Worm (Caenorhabditis elegans) whole organism, mixed stage, embryonic: Measurements from ENCODE around the gene C24F3.2.
A peak's percentile ranks its signal among the peaks of the same experiment; 100 is the strongest.

Source experiments
- M03D4.4 ChIP-seq: sonication (generic microtip); optimal IDR thresholded peaks from 2 replicates; lab custom pipeline; 2017; ENCODE audit warnings: mild to moderate bottlenecking, missing genetic modification characterization, missing compliant biosample characterization
- bed-3 ChIP-seq: fragments of 200-800 bp; sonication (Bioruptor generic); optimal IDR thresholded peaks from 3 replicates; lab custom pipeline; 2018; ENCODE audit warnings: mild to moderate bottlenecking, missing genetic modification characterization, moderate library complexity, missing compliant biosample characterization
- blmp-1 ChIP-seq: fragments of 150-350 bp; optimal IDR thresholded peaks from 2 replicates; lab custom pipeline; 2014; ENCODE audit warnings: missing biosample characterization, missing genetic modification characterization
- ceh-43 ChIP-seq: fragments of 200-800 bp; sonication (Bioruptor generic); optimal IDR thresholded peaks from 2 replicates; lab custom pipeline; 2018; ENCODE audit warnings: mild to moderate bottlenecking, missing genetic modification characterization, moderate library complexity, missing compliant biosample characterization
- ceh-83 ChIP-seq: fragments of 200-800 bp; sonication (Bioruptor generic); optimal IDR thresholded peaks from 2 replicates; lab custom pipeline; 2018; ENCODE audit warnings: mild to moderate bottlenecking, missing genetic modification characterization, missing compliant biosample characterization
- ces-1 ChIP-seq: fragments of 150-350 bp; optimal IDR thresholded peaks from 2 replicates; lab custom pipeline; 2014; ENCODE audit warnings: missing biosample characterization, missing genetic modification reagents, missing genetic modification characterization
- cnd-1 ChIP-seq: fragments of 200-800 bp; sonication (Bioruptor generic); optimal IDR thresholded peaks from 2 replicates; lab custom pipeline; 2018; ENCODE audit warnings: mild to moderate bottlenecking, missing genetic modification characterization, missing compliant biosample characterization
- elt-1 ChIP-seq: sonication (generic microtip); optimal IDR thresholded peaks from 2 replicates; lab custom pipeline; 2017; ENCODE audit warnings: missing genetic modification characterization, mild to moderate bottlenecking, missing compliant biosample characterization, antibody characterized with exemption, moderate library complexity, borderline replicate concordance; ENCODE audit not compliant: insufficient read depth
- elt-3 ChIP-seq: fragments of 150-350 bp; optimal IDR thresholded peaks from 2 replicates; lab custom pipeline; 2014; ENCODE audit warnings: missing biosample characterization, missing genetic modification characterization
- flh-1 ChIP-seq: fragments of 200-800 bp; sonication (Bioruptor generic); optimal IDR thresholded peaks from 2 replicates; lab custom pipeline; 2018; ENCODE audit warnings: mild to moderate bottlenecking, missing genetic modification characterization, moderate library complexity, missing compliant biosample characterization
- ham-2 ChIP-seq: fragments of 200-800 bp; sonication (Bioruptor generic); optimal IDR thresholded peaks from 2 replicates; lab custom pipeline; 2018; ENCODE audit warnings: mild to moderate bottlenecking, missing genetic modification characterization, missing compliant biosample characterization
- lsy-2 ChIP-seq: fragments of 150-350 bp; optimal IDR thresholded peaks from 2 replicates; lab custom pipeline; 2014; ENCODE audit warnings: missing biosample characterization, missing genetic modification characterization
- mab-5 ChIP-seq: fragments of 150-350 bp; optimal IDR thresholded peaks from 2 replicates; lab custom pipeline; 2014; ENCODE audit warnings: missing biosample characterization, missing genetic modification characterization
- mls-2 ChIP-seq: sonication (generic microtip); optimal IDR thresholded peaks from 2 replicates; lab custom pipeline; 2016; ENCODE audit warnings: mild to moderate bottlenecking, missing genetic modification characterization, moderate library complexity, missing compliant biosample characterization
- nhr-2 ChIP-seq: fragments of 150-350 bp; optimal IDR thresholded peaks from 2 replicates; lab custom pipeline; 2014; ENCODE audit warnings: missing biosample characterization, missing genetic modification characterization
- nhr-237 ChIP-seq: fragments of 150-350 bp; optimal IDR thresholded peaks from 2 replicates; lab custom pipeline; 2014; ENCODE audit warnings: missing biosample characterization, missing genetic modification characterization
- nhr-28 ChIP-seq: fragments of 150-350 bp; optimal IDR thresholded peaks from 2 replicates; lab custom pipeline; 2014; ENCODE audit warnings: missing biosample characterization, missing genetic modification characterization
- sem-2 ChIP-seq: fragments of 200-800 bp; sonication (Bioruptor generic); optimal IDR thresholded peaks from 2 replicates; lab custom pipeline; 2018; ENCODE audit warnings: mild to moderate bottlenecking, missing genetic modification characterization, missing compliant biosample characterization
- snpc-4 ChIP-seq: fragments of 150-350 bp; optimal IDR thresholded peaks from 2 replicates; lab custom pipeline; 2014; ENCODE audit warnings: missing biosample characterization, missing genetic modification characterization
- sptf-1 ChIP-seq: sonication (generic microtip); optimal IDR thresholded peaks from 2 replicates; lab custom pipeline; 2017; ENCODE audit warnings: mild to moderate bottlenecking, missing genetic modification characterization, moderate library complexity, missing compliant biosample characterization
- tbx-8 ChIP-seq: fragments of 200-800 bp; sonication (Bioruptor generic); optimal IDR thresholded peaks from 2 replicates; lab custom pipeline; 2018; ENCODE audit warnings: mild to moderate bottlenecking, missing genetic modification characterization, moderate library complexity, missing compliant biosample characterization
- unc-120 ChIP-seq: sonication (generic microtip); optimal IDR thresholded peaks from 2 replicates; lab custom pipeline; 2017; ENCODE audit warnings: missing genetic modification characterization, missing compliant biosample characterization; ENCODE audit not compliant: poor library complexity, severe bottlenecking
- unc-62 ChIP-seq: fragments of 150-350 bp; optimal IDR thresholded peaks from 2 replicates; lab custom pipeline; 2014; ENCODE audit warnings: missing biosample characterization, missing genetic modification reagents, missing genetic modification characterization
- ztf-11 ChIP-seq: fragments of 150-350 bp; optimal IDR thresholded peaks from 2 replicates; lab custom pipeline; 2014; ENCODE audit warnings: missing biosample characterization, missing genetic modification characterization

C24F3.2 gene

ce11 chrIV:10250577-10251075 lies 28.3 kb downstream of the C24F3.2 start, which contains the start of gene daf-14:
daf-14 (plus strand) TSS chrIV:10250627.
- TF ChIP-seq ceh-43 (GFP tag; lab: Kevin White, UChicago) (no peak), blmp-1 (tag; lab: Kevin White, UChicago) (no peak), nhr-28 (tag; lab: Kevin White, UChicago) (no peak), mab-5 (tag; lab: Kevin White, UChicago) (no peak), lsy-2 (tag; lab: Kevin White, UChicago) (no peak), nhr-237 (no peak), mls-2 (tag; lab: Kevin White, UChicago) (no peak), snpc-4 (no peak), elt-1 (tag; lab: Kevin White, UChicago) (no peak)

- no peak for TF ChIP-seq M03D4.4 (tag; lab: Kevin White, UChicago)
- TF ChIP-seq flh-1 (GFP tag; lab: Kevin White, UChicago): no peak
- no peak for TF ChIP-seq nhr-237
- TF ChIP-seq sptf-1 (tag; lab: Kevin White, UChicago): no peak
- no peak for TF ChIP-seq sem-2 (GFP tag; lab: Kevin White, UChicago)
- no peak for TF ChIP-seq blmp-1 (tag; lab: Kevin White, UChicago)
- no peak for TF ChIP-seq cnd-1 (tag; lab: Kevin White, UChicago)
- TF ChIP-seq unc-62 (GFP tag; lab: Kevin White, UChicago): no peak
- TF ChIP-seq elt-3: no peak
- TF ChIP-seq snpc-4: no peak
These were observed 28.9 kb downstream of the C24F3.2 start for ce11 chrIV:10251261-10251660.

DNA sequence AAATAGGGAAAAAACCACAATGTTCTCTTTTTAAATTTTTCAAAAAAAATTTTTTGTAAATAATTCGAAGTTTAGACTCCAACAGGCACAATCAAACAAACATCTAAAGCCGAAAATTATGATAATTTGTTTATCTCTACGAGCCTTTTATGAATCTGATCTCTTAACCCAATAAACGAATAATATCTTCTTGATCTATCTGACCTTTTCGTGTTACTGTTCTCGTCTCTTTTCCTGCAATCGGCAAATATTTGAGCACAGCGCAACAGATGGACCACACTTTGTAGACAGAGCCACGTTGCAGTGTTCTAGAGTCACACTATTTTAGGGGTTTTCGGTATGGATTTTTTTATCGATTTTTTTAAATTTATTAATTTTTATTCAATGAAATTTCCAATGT lies 29.4 kb downstream of the C24F3.2 start:
- peak; percentile 57 for TF ChIP-seq elt-1 (tag; lab: Kevin White, UChicago)
- TF ChIP-seq lsy-2 (tag; lab: Kevin White, UChicago): no peak
- TF ChIP-seq ztf-11 (tag; lab: Kevin White, UChicago): no peak
- TF ChIP-seq nhr-2: peak; percentile 74

DNA sequence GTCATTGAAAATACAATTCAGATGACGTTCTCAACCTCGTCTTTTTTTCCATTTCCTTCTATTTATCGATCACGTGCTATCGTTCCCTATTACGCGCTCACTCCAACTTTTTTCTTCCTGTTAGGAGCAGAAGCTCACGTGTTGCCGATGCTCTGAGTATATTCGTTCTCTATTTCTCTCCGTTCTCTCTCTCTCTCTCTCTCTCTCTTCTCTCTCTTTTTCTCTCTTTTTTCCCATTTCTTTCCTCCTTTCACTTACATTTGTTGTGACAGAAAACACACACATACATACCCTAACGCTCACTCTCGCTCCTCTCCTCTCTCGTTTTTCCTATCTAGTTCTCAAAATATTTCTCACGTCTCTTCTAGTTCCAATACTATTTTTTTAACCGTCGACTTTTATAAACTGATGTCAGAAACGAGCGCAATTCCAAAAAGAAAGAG lies 30.0 kb downstream of the C24F3.2 start:
- peak; percentile 84 for TF ChIP-seq unc-120
- peak; percentile 45 for TF ChIP-seq blmp-1 (tag; lab: Kevin White, UChicago)
- TF ChIP-seq nhr-28 (tag; lab: Kevin White, UChicago): no peak
- peak; percentile 81 for TF ChIP-seq unc-62 (GFP tag; lab: Kevin White, UChicago)
- TF ChIP-seq sptf-1 (tag; lab: Kevin White, UChicago): peak; percentile 38
- peak; percentile 14 for TF ChIP-seq mls-2 (tag; lab: Kevin White, UChicago)
- peak; percentile 51 for TF ChIP-seq ces-1
- peak; percentile 12 for TF ChIP-seq ceh-83 (GFP tag; lab: Kevin White, UChicago)
- TF ChIP-seq M03D4.4 (tag; lab: Kevin White, UChicago): no peak
- peak; percentile 16 for TF ChIP-seq lsy-2 (tag; lab: Kevin White, UChicago)
- TF ChIP-seq tbx-8 (GFP tag; lab: Kevin White, UChicago): no peak

DNA sequence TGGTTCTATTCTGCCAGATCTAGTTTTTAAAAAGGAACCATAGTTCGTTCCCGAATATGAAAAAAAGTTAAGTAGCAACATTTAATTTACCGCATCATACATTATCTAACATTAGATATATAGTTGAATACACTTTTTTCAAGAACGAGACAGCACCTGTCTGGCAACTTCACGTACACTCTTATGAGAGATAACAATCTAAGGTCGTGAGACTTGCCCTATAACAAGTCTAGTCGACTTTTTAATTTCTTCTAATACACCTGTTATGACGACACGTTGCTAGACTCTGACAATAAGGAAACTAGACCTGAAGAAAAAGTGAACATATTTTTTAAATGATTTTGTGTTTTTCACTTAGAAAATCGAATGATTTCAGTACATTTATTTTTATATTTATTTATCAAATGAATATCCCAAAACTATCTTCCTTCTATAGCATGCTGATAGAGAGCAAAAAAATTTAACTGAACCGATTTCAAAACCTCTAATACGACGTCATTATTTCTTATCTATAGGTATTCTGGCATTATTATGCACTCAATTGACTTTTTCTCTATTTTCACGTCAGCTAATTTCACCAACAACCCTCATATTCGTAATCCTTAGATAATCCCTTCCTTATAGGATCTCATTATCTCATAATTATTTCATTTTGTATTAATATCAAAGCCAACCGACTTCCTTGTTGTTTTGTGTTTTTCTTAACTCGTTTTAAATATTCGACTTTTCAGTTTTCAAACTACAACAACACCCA lies 30.7 kb downstream of the C24F3.2 start:
- TF ChIP-seq unc-62 (GFP tag; lab: Kevin White, UChicago): no peak
- TF ChIP-seq elt-1 (tag; lab: Kevin White, UChicago): peak; percentile 72

ce11 chrIV:10259557-10259956 lies 37.2 kb downstream of the C24F3.2 start, which contains the start of gene F01G10.9:
F01G10.9 (minus strand) TSS chrIV:10259657.
- TF ChIP-seq bed-3 (GFP tag; lab: Kevin White, UChicago): no peak
- TF ChIP-seq mab-5 (tag; lab: Kevin White, UChicago): no peak

- TF ChIP-seq elt-1 (tag; lab: Kevin White, UChicago): peak; percentile 99
- peak; percentile 63 for TF ChIP-seq elt-3
- TF ChIP-seq ham-2 (GFP tag; lab: Kevin White, UChicago): no peak
These were observed 38.7 kb downstream of the C24F3.2 start for ce11 chrIV:10261061-10261460.
